Worm (Caenorhabditis elegans) whole organism, L1 larva: ENCODE measurements around the gene ech-1.1.
"Not testable (repeated sequence)": the region's sequence is repeated elsewhere in the genome, so short reads cannot be mapped to it uniquely, and the experiment has no call there.

Experiments used
- Y116A8C.19 ChIP-seq: sonication (generic microtip); optimal IDR thresholded peaks from 2 replicates; lab custom pipeline; 2016; ENCODE audit warnings: missing compliant biosample characterization, missing genetic modification characterization, borderline replicate concordance
- egl-27 ChIP-seq, 2 experiments: fragments of 150-350 bp in 1 of 2; sonication (generic microtip); optimal IDR thresholded peaks; 3 replicates each; lab custom pipeline; 2017 to 2018; ENCODE audit warnings: missing biosample characterization in 2 of 2, missing genetic modification characterization in 2 of 2, missing genetic modification reagents in 2 of 2
- fkh-10 ChIP-seq: sonication (generic microtip); optimal IDR thresholded peaks from 2 replicates; lab custom pipeline; 2017; ENCODE audit warnings: missing biosample characterization, missing genetic modification reagents, missing genetic modification characterization
- snpc-4 ChIP-seq: fragments of 150-350 bp; optimal IDR thresholded peaks from 2 replicates; lab custom pipeline; 2014; ENCODE audit warnings: missing biosample characterization, missing genetic modification characterization

- TF ChIP-seq fkh-10; Y116A8C.19; snpc-4 (tag; lab: Kevin White, UChicago); egl-27 (tag; optimal IDR thresholded peaks at IDR 0.05; lab: Kevin White, UChicago): not testable (repeated sequence)
These were observed 38.7 kb downstream of the ech-1.1 start, which contains the start of gene nhr-247 for ce11 chrV:15322653-15323052.
